Worm (Caenorhabditis elegans) whole organism, late embryonic: ENCODE data around the gene dct-14.

Source experiments
- ama-1 ChIP-seq: fragments of 150-350 bp; optimal IDR thresholded peaks from 2 replicates; lab custom pipeline; 2014
- ceh-31 ChIP-seq: sonication (generic microtip); optimal IDR thresholded peaks from 2 replicates; lab custom pipeline; 2016; ENCODE audit warnings: missing genetic modification characterization, missing compliant biosample characterization
- nhr-11 ChIP-seq: fragments of 150-350 bp; optimal IDR thresholded peaks from 2 replicates; lab custom pipeline; 2014; ENCODE audit warnings: missing biosample characterization, missing genetic modification characterization
- pag-3 ChIP-seq: sonication (generic microtip); optimal IDR thresholded peaks from 2 replicates; lab custom pipeline; 2016; ENCODE audit warnings: missing compliant biosample characterization, missing genetic modification characterization, borderline replicate concordance
- pqm-1 ChIP-seq: sonication (generic microtip); optimal IDR thresholded peaks from 2 replicates; lab custom pipeline; 2016; ENCODE audit warnings: missing genetic modification characterization, missing compliant biosample characterization
- sox-2 ChIP-seq: fragments of 200-800 bp; sonication (Bioruptor generic); IDR thresholded peaks from 2 replicates; pipeline ENCODE4 v1.3.6; 2022; ENCODE audit warnings: missing genetic modification reagents, missing genetic modification characterization, missing compliant biosample characterization
- unc-55 ChIP-seq: sonication (generic microtip); optimal IDR thresholded peaks from 2 replicates; lab custom pipeline; 2017; ENCODE audit warnings: missing biosample characterization, missing genetic modification reagents, missing genetic modification characterization

- TF ChIP-seq unc-55 (GFP tag; lab: Kevin White, UChicago) (no peak), ama-1 (lab: Kevin White, UChicago) (no peak), nhr-11 (tag; lab: Kevin White, UChicago) (no peak), pqm-1 (tag; lab: Kevin White, UChicago) (no peak), sox-2 (GFP tag; lab: Robert Waterston, UW) (no peak), pag-3 (no peak), ceh-31 (tag; lab: Kevin White, UChicago) (no peak)
These were observed 44.7 kb downstream of the dct-14 start for ce11 chrV:20455637-20456036.
